Fruit fly (Drosophila melanogaster) whole organism, embryonic: Measurements from ENCODE around the gene CG32170.

Experiments used
- ATbp ChIP-seq: fragments of 200-800 bp; sonication (Bioruptor generic); optimal IDR thresholded peaks from 2 replicates; lab custom pipeline; 2017; ENCODE audit warnings: missing biosample characterization, mild to moderate bottlenecking, missing genetic modification characterization, missing genetic modification reagents
- Adf1 ChIP-seq: fragments of 200-800 bp; sonication (Bioruptor generic); IDR thresholded peaks from 2 replicates; pipeline ENCODE4 v1.3.6; 2022; ENCODE audit warnings: missing biosample characterization, missing genetic modification characterization
- CG10147 ChIP-seq: fragments of 200-800 bp; sonication (Bioruptor generic); optimal IDR thresholded peaks from 2 replicates; lab custom pipeline; 2019; ENCODE audit warnings: missing biosample characterization, mild to moderate bottlenecking, missing genetic modification characterization, moderate library complexity
- CG11247 ChIP-seq: fragments of 200-800 bp; sonication (Bioruptor generic); IDR thresholded peaks from 2 replicates; pipeline ENCODE4 v1.3.6; 2022; ENCODE audit warnings: missing biosample characterization, missing genetic modification characterization
- CG11456 ChIP-seq: fragments of 200-800 bp; sonication (Bioruptor generic); IDR thresholded peaks from 3 replicates; pipeline ENCODE4 v1.3.6; 2022; ENCODE audit warnings: missing biosample characterization, missing genetic modification characterization
- CG11560 ChIP-seq: fragments of 200-800 bp; sonication (Bioruptor generic); IDR thresholded peaks from 3 replicates; pipeline ENCODE4 v1.3.6; 2022; ENCODE audit warnings: missing biosample characterization, missing genetic modification characterization
- CG11696 ChIP-seq: fragments of 200-800 bp; sonication (Bioruptor generic); IDR thresholded peaks from 2 replicates; pipeline ENCODE4 v1.3.6; 2022; ENCODE audit warnings: missing biosample characterization, missing genetic modification characterization
- CG12219 ChIP-seq: fragments of 200-800 bp; sonication (Bioruptor generic); optimal IDR thresholded peaks from 3 replicates; lab custom pipeline; 2018; ENCODE audit warnings: missing biosample characterization, mild to moderate bottlenecking, missing genetic modification characterization
- CG12744 ChIP-seq: fragments of 200-800 bp; sonication (Bioruptor generic); optimal IDR thresholded peaks from 2 replicates; lab custom pipeline; 2016; ENCODE audit warnings: missing biosample characterization, missing genetic modification characterization
- CG13287 ChIP-seq: fragments of 200-800 bp; sonication (Bioruptor generic); IDR thresholded peaks from 2 replicates; pipeline ENCODE4 v1.3.6; 2022; ENCODE audit warnings: missing biosample characterization, missing genetic modification characterization; ENCODE audit not compliant: partially characterized antibody
- CG17568 ChIP-seq: fragments of 200-800 bp; sonication (Bioruptor generic); optimal IDR thresholded peaks from 2 replicates; lab custom pipeline; 2018; ENCODE audit warnings: missing biosample characterization, mild to moderate bottlenecking, missing genetic modification characterization, moderate library complexity
- CG17802 ChIP-seq: fragments of 200-800 bp; sonication (Bioruptor generic); optimal IDR thresholded peaks from 2 replicates; lab custom pipeline; 2018; ENCODE audit warnings: missing biosample characterization, mild to moderate bottlenecking, missing genetic modification characterization, moderate library complexity
- CG18764 ChIP-seq: fragments of 200-800 bp; sonication (Bioruptor generic); optimal IDR thresholded peaks from 3 replicates; lab custom pipeline; 2016; ENCODE audit warnings: missing biosample characterization, missing genetic modification characterization
- CG2875 ChIP-seq: fragments of 200-800 bp; sonication (Bioruptor generic); optimal IDR thresholded peaks from 2 replicates; lab custom pipeline; 2017; ENCODE audit warnings: missing biosample characterization, mild to moderate bottlenecking, missing genetic modification characterization, missing genetic modification reagents
- CG3065 ChIP-seq: fragments of 200-800 bp; sonication (Bioruptor generic); optimal IDR thresholded peaks from 2 replicates; lab custom pipeline; 2016; ENCODE audit warnings: missing biosample characterization, missing genetic modification characterization
- CG34422 ChIP-seq: fragments of 200-800 bp; sonication (Bioruptor generic); IDR thresholded peaks from 3 replicates; pipeline ENCODE4 v1.3.6; 2022; ENCODE audit warnings: missing biosample characterization, missing genetic modification characterization
- CG6813 ChIP-seq: fragments of 200-800 bp; sonication (Bioruptor generic); optimal IDR thresholded peaks from 2 replicates; lab custom pipeline; 2017; ENCODE audit warnings: missing biosample characterization, missing genetic modification characterization, mild to moderate bottlenecking, moderate library complexity, missing genetic modification reagents
- Chrac-16 ChIP-seq: fragments of 200-800 bp; sonication (Bioruptor generic); optimal IDR thresholded peaks from 3 replicates; lab custom pipeline; 2016; ENCODE audit warnings: missing biosample characterization, missing genetic modification characterization
- CoRest ChIP-seq: fragments of 200-800 bp; sonication (Bioruptor generic); optimal IDR thresholded peaks from 3 replicates; lab custom pipeline; 2018; ENCODE audit warnings: missing biosample characterization, mild to moderate bottlenecking, missing genetic modification characterization, moderate library complexity
- CrebB ChIP-seq: fragments of 200-800 bp; sonication (Bioruptor generic); optimal IDR thresholded peaks from 3 replicates; lab custom pipeline; 2018; ENCODE audit warnings: missing biosample characterization, mild to moderate bottlenecking, missing genetic modification characterization
- Deaf1 ChIP-seq: fragments of 200-800 bp; optimal IDR thresholded peaks from 3 replicates; lab custom pipeline; 2019; ENCODE audit warnings: missing biosample characterization, mild to moderate bottlenecking, missing genetic modification characterization, moderate library complexity
- E2f2 ChIP-seq: fragments of 200-800 bp; sonication (Bioruptor generic); IDR thresholded peaks from 2 replicates; pipeline ENCODE4 v1.3.6; 2022; ENCODE audit warnings: missing biosample characterization, missing genetic modification characterization
- HmgD ChIP-seq: fragments of 200-800 bp; sonication (Bioruptor generic); optimal IDR thresholded peaks from 3 replicates; lab custom pipeline; 2016; ENCODE audit warnings: missing biosample characterization, missing genetic modification characterization
- HmgZ ChIP-seq: fragments of 200-800 bp; sonication (Bioruptor generic); optimal IDR thresholded peaks from 2 replicates; lab custom pipeline; 2018; ENCODE audit warnings: missing biosample characterization, mild to moderate bottlenecking, missing genetic modification characterization
- MTF-1 ChIP-seq: fragments of 200-800 bp; sonication (Bioruptor generic); optimal IDR thresholded peaks from 2 replicates; lab custom pipeline; 2018; ENCODE audit warnings: missing biosample characterization, mild to moderate bottlenecking, missing genetic modification characterization, borderline replicate concordance
- Meics ChIP-seq: fragments of 200-800 bp; sonication (Bioruptor generic); optimal IDR thresholded peaks from 2 replicates; lab custom pipeline; 2017; ENCODE audit warnings: missing biosample characterization, mild to moderate bottlenecking, missing genetic modification characterization
- Mrtf ChIP-seq: fragments of 200-800 bp; sonication (Bioruptor generic); IDR thresholded peaks from 3 replicates; pipeline ENCODE4 v1.3.6; 2022; ENCODE audit warnings: missing biosample characterization, missing genetic modification characterization
- Pdp1 ChIP-seq, 2 experiments: fragments of 200-800 bp; sonication (Bioruptor generic); optimal IDR thresholded peaks; 3 replicates each; lab custom pipeline; 2016; ENCODE audit warnings: missing biosample characterization in 2 of 2, missing genetic modification characterization in 2 of 2, mild to moderate bottlenecking in 1 of 2, moderate library complexity in 1 of 2
- Ptx1 ChIP-seq: fragments of 200-800 bp; sonication (Bioruptor generic); IDR thresholded peaks from 2 replicates; pipeline ENCODE4 v1.3.6; 2022; ENCODE audit warnings: missing biosample characterization, missing genetic modification characterization
- Side ChIP-seq: fragments of 200-800 bp; sonication (Bioruptor generic); optimal IDR thresholded peaks from 2 replicates; lab custom pipeline; 2016; ENCODE audit warnings: missing biosample characterization, missing genetic modification characterization
- Spps ChIP-seq: fragments of 200-800 bp; sonication (Bioruptor generic); optimal IDR thresholded peaks from 2 replicates; lab custom pipeline; 2018; ENCODE audit warnings: missing biosample characterization, mild to moderate bottlenecking, missing genetic modification characterization
- Sry-δ ChIP-seq: fragments of 200-800 bp; sonication (Bioruptor generic); optimal IDR thresholded peaks from 2 replicates; lab custom pipeline; 2016; ENCODE audit warnings: missing biosample characterization, missing genetic modification characterization
- ab ChIP-seq: fragments of 200-800 bp; sonication (Bioruptor generic); optimal IDR thresholded peaks from 2 replicates; lab custom pipeline; 2016; ENCODE audit warnings: missing biosample characterization, missing genetic modification characterization
- bab2 ChIP-seq: fragments of 200-800 bp; sonication (Bioruptor generic); optimal IDR thresholded peaks from 2 replicates; lab custom pipeline; 2016; ENCODE audit warnings: missing biosample characterization, missing genetic modification characterization
- bowl ChIP-seq: fragments of 200-800 bp; sonication (Bioruptor generic); IDR thresholded peaks from 2 replicates; pipeline ENCODE4 v1.3.6; 2022; ENCODE audit warnings: missing biosample characterization, missing genetic modification characterization
- btn ChIP-seq: fragments of 200-800 bp; sonication (Bioruptor generic); optimal IDR thresholded peaks from 2 replicates; lab custom pipeline; 2016; ENCODE audit warnings: missing biosample characterization, missing genetic modification characterization
- cato ChIP-seq: fragments of 200-800 bp; sonication (Bioruptor generic); optimal IDR thresholded peaks from 2 replicates; lab custom pipeline; 2016; ENCODE audit warnings: missing biosample characterization, missing genetic modification characterization, borderline replicate concordance
- cwo ChIP-seq: fragments of 200-800 bp; sonication (Bioruptor generic); optimal IDR thresholded peaks from 3 replicates; lab custom pipeline; 2017; ENCODE audit warnings: missing biosample characterization, missing genetic modification characterization, mild to moderate bottlenecking, moderate library complexity, missing genetic modification reagents
- gcm2 ChIP-seq: fragments of 200-800 bp; sonication (Bioruptor generic); optimal IDR thresholded peaks from 2 replicates; lab custom pipeline; 2016; ENCODE audit warnings: missing biosample characterization, missing genetic modification characterization
- gfzf ChIP-seq: fragments of 200-800 bp; sonication (Bioruptor generic); optimal IDR thresholded peaks from 2 replicates; lab custom pipeline; 2016; ENCODE audit warnings: missing biosample characterization, mild to moderate bottlenecking, missing genetic modification characterization, moderate library complexity
- grn ChIP-seq: fragments of 200-800 bp; sonication (Bioruptor generic); optimal IDR thresholded peaks from 3 replicates; lab custom pipeline; 2017; ENCODE audit warnings: missing biosample characterization, missing genetic modification characterization
- lbe ChIP-seq: fragments of 200-800 bp; sonication (Bioruptor generic); optimal IDR thresholded peaks from 2 replicates; lab custom pipeline; 2016; ENCODE audit warnings: missing biosample characterization, mild to moderate bottlenecking, missing genetic modification characterization
- otp ChIP-seq: fragments of 200-800 bp; sonication (Bioruptor generic); IDR thresholded peaks from 3 replicates; pipeline ENCODE4, ENCODE4 v1.3.6; 2022; ENCODE audit warnings: missing biosample characterization, missing genetic modification characterization
- phol ChIP-seq: fragments of 200-800 bp; sonication (Bioruptor generic); optimal IDR thresholded peaks from 3 replicates; lab custom pipeline; 2018; ENCODE audit warnings: missing biosample characterization, mild to moderate bottlenecking, missing genetic modification characterization, moderate library complexity
- pita ChIP-seq: fragments of 200-800 bp; sonication (Bioruptor generic); optimal IDR thresholded peaks from 2 replicates; lab custom pipeline; 2017; ENCODE audit warnings: missing biosample characterization, mild to moderate bottlenecking, missing genetic modification characterization
- pros ChIP-seq: fragments of 200-800 bp; sonication (Bioruptor generic); optimal IDR thresholded peaks from 3 replicates; lab custom pipeline; 2019; ENCODE audit warnings: missing biosample characterization, mild to moderate bottlenecking, missing genetic modification characterization, moderate library complexity
- pzg ChIP-seq: fragments of 200-800 bp; sonication (Bioruptor generic); optimal IDR thresholded peaks from 3 replicates; lab custom pipeline; 2018; ENCODE audit warnings: missing biosample characterization, mild to moderate bottlenecking, missing genetic modification characterization, moderate library complexity
- rib ChIP-seq: fragments of 200-800 bp; sonication (Bioruptor generic); IDR thresholded peaks from 2 replicates; pipeline ENCODE4 v1.3.6; 2022; ENCODE audit warnings: missing biosample characterization, missing genetic modification characterization
- sob ChIP-seq: fragments of 200-800 bp; sonication (Bioruptor generic); IDR thresholded peaks from 2 replicates; pipeline ENCODE4 v1.3.6; 2022; ENCODE audit warnings: missing biosample characterization, missing genetic modification characterization
- stwl ChIP-seq: fragments of 200-800 bp; sonication (Bioruptor generic); optimal IDR thresholded peaks from 3 replicates; lab custom pipeline; 2018; ENCODE audit warnings: missing biosample characterization, mild to moderate bottlenecking, missing genetic modification characterization, moderate library complexity
- trem ChIP-seq: fragments of 200-800 bp; optimal IDR thresholded peaks from 3 replicates; lab custom pipeline; 2019; ENCODE audit warnings: missing biosample characterization, mild to moderate bottlenecking, missing genetic modification characterization, moderate library complexity
- zfh1 ChIP-seq: fragments of 200-800 bp; sonication (Bioruptor generic); IDR thresholded peaks from 3 replicates; pipeline ENCODE4 v1.3.6; 2022; ENCODE audit warnings: missing biosample characterization, missing genetic modification characterization

Gene CG32170

dm6 chr3L:16862958-16863357 is 14.2 kb upstream of the CG32170 start, which contains the start of gene CG9951 (continued):
- no peak for TF ChIP-seq otp
- TF ChIP-seq CG18764 (GFP tag; lab: Kevin White, UChicago): no peak
- no peak for TF ChIP-seq CG17568 (GFP tag; lab: Kevin White, UChicago)
- no peak for TF ChIP-seq CG11456 (GFP tag; lab: Robert Waterston, UW)
- TF ChIP-seq HmgD (GFP tag; lab: Kevin White, UChicago): no peak
- no peak for TF ChIP-seq CoRest (tag; lab: Kevin White, UChicago)
- TF ChIP-seq Mrtf: no peak
- no peak for TF ChIP-seq CG11560
- TF ChIP-seq CG12219 (GFP tag; lab: Kevin White, UChicago): no peak
- no peak for TF ChIP-seq cwo (GFP tag; lab: Kevin White, UChicago)
- peak; percentile 19 for TF ChIP-seq phol (tag; lab: Kevin White, UChicago)
- TF ChIP-seq Chrac-16 (GFP tag; lab: Kevin White, UChicago): no peak
- TF ChIP-seq Sry-δ: peak; percentile 13
- TF ChIP-seq Pdp1 (GFP tag; optimal IDR thresholded peaks at IDR 0.05; lab: Kevin White, UChicago): peak in 1 of 2 experiments; percentile 25
- no peak for TF ChIP-seq CG2875 (GFP tag; lab: Kevin White, UChicago)
- peak; percentile 78 for TF ChIP-seq stwl (tag; lab: Kevin White, UChicago)
- TF ChIP-seq zfh1 (GFP tag; lab: Robert Waterston, UW): no peak
- TF ChIP-seq CrebB: no peak
- peak; percentile 91 for TF ChIP-seq E2f2
- TF ChIP-seq btn (GFP tag; lab: Kevin White, UChicago): no peak
- peak; percentile 5 for TF ChIP-seq HmgZ (tag; lab: Kevin White, UChicago)
- TF ChIP-seq CG34422 (GFP tag; lab: Robert Waterston, UW): peak; percentile 20; the same call in 1 of the 3 replicates
- no peak for TF ChIP-seq rib (GFP tag; lab: Robert Waterston, UW)
- TF ChIP-seq CG10147 (GFP tag; lab: Kevin White, UChicago): no peak
- 0 out of 2 replicates have a peak, but pooled peaks have one; percentile 27 for TF ChIP-seq sob (GFP tag; lab: Robert Waterston, UW)
- TF ChIP-seq bowl (GFP tag; lab: Robert Waterston, UW): no peak
- no peak for TF ChIP-seq pita (GFP tag; lab: Kevin White, UChicago)
- TF ChIP-seq MTF-1: no peak
- TF ChIP-seq bab2: no peak
- TF ChIP-seq Spps (tag; lab: Kevin White, UChicago): no peak
- TF ChIP-seq CG17802: no peak
- TF ChIP-seq grn (GFP tag; lab: Kevin White, UChicago): no peak
- no peak for TF ChIP-seq pros (GFP tag; lab: Kevin White, UChicago)
- TF ChIP-seq CG11696 (GFP tag; lab: Robert Waterston, UW): no peak
- no peak for TF ChIP-seq CG11247 (GFP tag; lab: Robert Waterston, UW)
- no peak for TF ChIP-seq Deaf1 (tag; lab: Kevin White, UChicago)
- TF ChIP-seq CG12744: no peak
- TF ChIP-seq cato (GFP tag; lab: Kevin White, UChicago): no peak
- TF ChIP-seq CG3065 (GFP tag; lab: Kevin White, UChicago): no peak
- TF ChIP-seq ab (GFP tag; lab: Kevin White, UChicago): no peak
- no peak for TF ChIP-seq gcm2 (GFP tag; lab: Kevin White, UChicago)
- TF ChIP-seq lbe (GFP tag; lab: Kevin White, UChicago): no peak
- no peak for TF ChIP-seq CG13287 (GFP tag; lab: Robert Waterston, UW)
- peak; percentile 22 for TF ChIP-seq trem (tag; lab: Kevin White, UChicago)
- no peak for TF ChIP-seq Adf1 (GFP tag; lab: Robert Waterston, UW)
- TF ChIP-seq pzg (GFP tag; lab: Kevin White, UChicago): peak; percentile 76
- TF ChIP-seq Ptx1 (GFP tag; lab: Robert Waterston, UW): no peak
- no peak for TF ChIP-seq ATbp
- TF ChIP-seq CG6813 (GFP tag; lab: Kevin White, UChicago): no peak
- TF ChIP-seq gfzf (GFP tag; lab: Kevin White, UChicago): peak; percentile 26
- no peak for TF ChIP-seq Meics
- no peak for TF ChIP-seq Side (GFP tag; lab: Kevin White, UChicago)
